Worm (Caenorhabditis elegans): ENCODE results near the gene mvb-12.

Gene mvb-12

ce11 chrIV:7845585-7845984 is 15.3 kb downstream of the mvb-12 start (continued):
- TF ChIP-seq ceh-22 (tag; optimal IDR thresholded peaks at IDR 0.05) (peak; percentile 64), hlh-13 (GFP tag; optimal IDR thresholded peaks at IDR 0.05) (no peak), ceh-48 (tag; optimal IDR thresholded peaks at IDR 0.05) (peak; percentile 42), zip-5 (tag; optimal IDR thresholded peaks at IDR 0.05) (peak; percentile 14), ceh-34 (tag; optimal IDR thresholded peaks at IDR 0.05) (peak; percentile 77), nfya-1 (tag; optimal IDR thresholded peaks at IDR 0.05) (peak; percentile 84), pha-2 (tag; optimal IDR thresholded peaks at IDR 0.05) (no peak), pat-9 (tag; optimal IDR thresholded peaks at IDR 0.05) (peak; percentile 4), ref-2 (tag; optimal IDR thresholded peaks at IDR 0.05) (peak; percentile 87), gmeb-2 (tag; optimal IDR thresholded peaks at IDR 0.05) (no peak), F13H6.1 (tag; optimal IDR thresholded peaks at IDR 0.05) (peak; percentile 59), ceh-45 (GFP tag; IDR thresholded peaks at IDR 0.05) (no peak), elt-4 (tag; optimal IDR thresholded peaks at IDR 0.05) (no peak), madf-2 (tag; optimal IDR thresholded peaks at IDR 0.05) (peak; percentile 25), mec-3 (tag; optimal IDR thresholded peaks at IDR 0.05; ENCODE audit: borderline replicate concordance) (no peak), unc-42 (tag; optimal IDR thresholded peaks at IDR 0.05) (peak; percentile 33), ztf-16 (tag; optimal IDR thresholded peaks at IDR 0.05) (no peak), fax-1 (tag; optimal IDR thresholded peaks at IDR 0.05) (no peak), eyg-1 (tag; optimal IDR thresholded peaks at IDR 0.05) (no peak), pha-4 (tag; optimal IDR thresholded peaks at IDR 0.05) (no peak), ceh-14 (tag; optimal IDR thresholded peaks at IDR 0.05) (peak; percentile 44), pros-1 (tag; optimal IDR thresholded peaks at IDR 0.05) (peak; percentile 67), nhr-11 (tag; optimal IDR thresholded peaks at IDR 0.05) (no peak), ceh-6 (GFP tag; optimal IDR thresholded peaks at IDR 0.05) (peak; percentile 55), hlh-15 (tag; optimal IDR thresholded peaks at IDR 0.05) (no peak), C38D4.7 (GFP tag; optimal IDR thresholded peaks at IDR 0.05) (peak; percentile 12), ceh-2 (tag; optimal IDR thresholded peaks at IDR 0.05) (peak; percentile 61), unc-55 (GFP tag; optimal IDR thresholded peaks at IDR 0.05) (peak; percentile 80), che-1 (tag; optimal IDR thresholded peaks at IDR 0.05) (peak; percentile 58), ama-1 (optimal IDR thresholded peaks at IDR 0.05) (no peak), pag-3 (tag; optimal IDR thresholded peaks at IDR 0.05; ENCODE audit: borderline replicate concordance) (no peak)

- TF ChIP-seq F13H6.1 (tag; optimal IDR thresholded peaks at IDR 0.05) (no peak), elt-2 (tag; optimal IDR thresholded peaks at IDR 0.05) (no peak)
Measured at ce11 chrIV:7846386-7846785, 16.1 kb downstream of the mvb-12 start, which contains the start of gene C06A6.2. Gene C06A6.2 (plus strand): TSS chrIV:7846622.

ce11 chrIV:7849235-7849634 is 18.9 kb downstream of the mvb-12 start:
- TF ChIP-seq tbx-2 (tag; optimal IDR thresholded peaks at IDR 0.05) (no peak), Y22D7AL.16 (tag; optimal IDR thresholded peaks at IDR 0.05) (no peak), pros-1 (tag; optimal IDR thresholded peaks at IDR 0.05) (no peak), ceh-45 (GFP tag; IDR thresholded peaks at IDR 0.05) (no peak), K09A11.1 (tag; optimal IDR thresholded peaks at IDR 0.05; ENCODE audit: insufficient read depth) (no peak)

- TF ChIP-seq ceh-6 (GFP tag; optimal IDR thresholded peaks at IDR 0.05), result no peak
- no peak for TF ChIP-seq fkh-10 (GFP tag; optimal IDR thresholded peaks at IDR 0.05)
- TF ChIP-seq madf-2 (tag; optimal IDR thresholded peaks at IDR 0.05), result no peak
- TF ChIP-seq pha-4 (tag; optimal IDR thresholded peaks at IDR 0.05), result no peak
- TF ChIP-seq unc-42 (tag; optimal IDR thresholded peaks at IDR 0.05), result no peak
- no peak for TF ChIP-seq pqm-1 (tag; optimal IDR thresholded peaks at IDR 0.05)
- TF ChIP-seq zip-5 (tag; optimal IDR thresholded peaks at IDR 0.05), result no peak
- TF ChIP-seq ceh-2 (tag; optimal IDR thresholded peaks at IDR 0.05), result no peak
- no peak for TF ChIP-seq T23F11.4 (GFP tag; optimal IDR thresholded peaks at IDR 0.05)
- TF ChIP-seq ceh-45 (GFP tag; IDR thresholded peaks at IDR 0.05), result no peak
- TF ChIP-seq che-1 (tag; optimal IDR thresholded peaks at IDR 0.05), result no peak
- no peak for TF ChIP-seq ceh-48 (tag; optimal IDR thresholded peaks at IDR 0.05)
- TF ChIP-seq elt-2 (tag; optimal IDR thresholded peaks at IDR 0.05), result no peak
- no peak for TF ChIP-seq rnt-1 (tag; optimal IDR thresholded peaks at IDR 0.05)
Measured at ce11 chrIV:7850329-7850728, 20.0 kb downstream of the mvb-12 start.

Data from whole organism, late embryonic.